Worm (Caenorhabditis elegans): Measurements from ENCODE around the gene sri-67.

Gene sri-67

ce11 chrV:20022996-20023456 lies 35.2 kb downstream of the sri-67 start, which contains the start of gene lgc-55:
Gene lgc-55, plus strand, starts transcription at chrV:20023046.
- TF ChIP-seq elt-2 (tag; optimal IDR thresholded peaks at IDR 0.05): no peak
- no peak for TF ChIP-seq nhr-67 (tag; optimal IDR thresholded peaks at IDR 0.05)
- TF ChIP-seq lin-39 (tag; optimal IDR thresholded peaks at IDR 0.05): no peak
- TF ChIP-seq hmg-11 (tag; optimal IDR thresholded peaks at IDR 0.05): no peak
- no peak for TF ChIP-seq ceh-28 (tag; optimal IDR thresholded peaks at IDR 0.05)
- TF ChIP-seq nhr-76 (tag; optimal IDR thresholded peaks at IDR 0.05): no peak
- TF ChIP-seq mml-1 (tag; optimal IDR thresholded peaks at IDR 0.05): no peak
- TF ChIP-seq elt-3 (tag; optimal IDR thresholded peaks at IDR 0.05): no peak
- no peak for TF ChIP-seq sea-2 (GFP tag; optimal IDR thresholded peaks at IDR 0.05)
- no peak for TF ChIP-seq egl-27 (tag; optimal IDR thresholded peaks at IDR 0.05)
- TF ChIP-seq zag-1 (tag; optimal IDR thresholded peaks at IDR 0.05): no peak
- no peak for TF ChIP-seq jun-1 (tag; optimal IDR thresholded peaks at IDR 0.05)
- TF ChIP-seq nhr-11 (tag; optimal IDR thresholded peaks at IDR 0.05): no peak
- no peak for TF ChIP-seq snpc-4 (tag; optimal IDR thresholded peaks at IDR 0.05)

- TF ChIP-seq zag-1 (tag; optimal IDR thresholded peaks at IDR 0.05): no peak
- TF ChIP-seq nhr-67 (tag; optimal IDR thresholded peaks at IDR 0.05): no peak
- TF ChIP-seq ztf-4 (tag; optimal IDR thresholded peaks at IDR 0.05): no peak
- no peak for TF ChIP-seq fkh-2 (tag; optimal IDR thresholded peaks at IDR 0.05)
- TF ChIP-seq elt-2 (tag; optimal IDR thresholded peaks at IDR 0.05): no peak
- no peak for TF ChIP-seq skn-1 (tag; optimal IDR thresholded peaks at IDR 0.05)
- no peak for TF ChIP-seq pqm-1 (tag; optimal IDR thresholded peaks at IDR 0.05)
- no peak for TF ChIP-seq aly-2 (tag; optimal IDR thresholded peaks at IDR 0.05)
- TF ChIP-seq ZK546.5 (tag; optimal IDR thresholded peaks at IDR 0.05): no peak
- no peak for TF ChIP-seq fos-1 (tag; optimal IDR thresholded peaks at IDR 0.05)
- TF ChIP-seq pha-4 (tag; optimal IDR thresholded peaks at IDR 0.05): no peak
- no peak for TF ChIP-seq ceh-9 (tag; optimal IDR thresholded peaks at IDR 0.05)
- no peak for TF ChIP-seq mdl-1 (tag; optimal IDR thresholded peaks at IDR 0.05)
- TF ChIP-seq lin-39 (tag; optimal IDR thresholded peaks at IDR 0.05): no peak
- TF ChIP-seq jun-1 (tag; optimal IDR thresholded peaks at IDR 0.05): no peak
- TF ChIP-seq nhr-77 (tag; optimal IDR thresholded peaks at IDR 0.05): no peak
- no peak for TF ChIP-seq R02D3.7 (tag; optimal IDR thresholded peaks at IDR 0.05)
- no peak for TF ChIP-seq nhr-43 (tag; optimal IDR thresholded peaks at IDR 0.05; ENCODE audit: poor library complexity, severe bottlenecking)
- TF ChIP-seq ceh-82 (tag; optimal IDR thresholded peaks at IDR 0.05): no peak
Observed at ce11 chrV:20034912-20035311, 47.1 kb downstream of the sri-67 start.

- TF ChIP-seq ceh-82 (tag; optimal IDR thresholded peaks at IDR 0.05) (no peak), nhr-237 (tag; optimal IDR thresholded peaks at IDR 0.05) (no peak), ceh-16 (tag; optimal IDR thresholded peaks at IDR 0.05) (no peak), nhr-11 (tag; optimal IDR thresholded peaks at IDR 0.05) (no peak), unc-62 (GFP tag; optimal IDR thresholded peaks at IDR 0.05) (no peak), elt-1 (tag; optimal IDR thresholded peaks at IDR 0.05) (no peak), pqm-1 (tag; optimal IDR thresholded peaks at IDR 0.05) (no peak), jun-1 (tag; optimal IDR thresholded peaks at IDR 0.05) (no peak), nhr-76 (tag; optimal IDR thresholded peaks at IDR 0.05) (no peak), mdl-1 (tag; optimal IDR thresholded peaks at IDR 0.05) (no peak), elt-2 (tag; optimal IDR thresholded peaks at IDR 0.05) (no peak), nhr-28 (tag; optimal IDR thresholded peaks at IDR 0.05) (no peak), nfya-1 (tag; optimal IDR thresholded peaks at IDR 0.05; ENCODE audit: insufficient read depth) (no peak)
Observed at ce11 chrV:20037287-20037686, 49.5 kb downstream of the sri-67 start, which contains the start of gene Y113G7A.16. Gene Y113G7A.16, plus strand, starts transcription at chrV:20037587.

Measured in whole organism, L3 larva.